Worm (Caenorhabditis elegans) whole organism, L1 larva: ENCODE results near the gene madf-11.

Experiments used
- fkh-10 ChIP-seq: sonication (generic microtip); optimal IDR thresholded peaks from 2 replicates; lab custom pipeline; 2017; ENCODE audit warnings: missing biosample characterization, missing genetic modification reagents, missing genetic modification characterization
- pqm-1 ChIP-seq: sonication (generic microtip); optimal IDR thresholded peaks from 3 replicates; lab custom pipeline; 2017; ENCODE audit warnings: missing biosample characterization, missing genetic modification characterization
- sox-4 ChIP-seq: sonication (generic microtip); optimal IDR thresholded peaks from 2 replicates; lab custom pipeline; 2016; ENCODE audit warnings: missing genetic modification characterization, missing compliant biosample characterization

ce11 chrIII:5599958-5600357 is 3.3 kb downstream of the madf-11 start, which contains the start of gene wdr-37:
- TF ChIP-seq fkh-10, result no peak
- TF ChIP-seq pqm-1 (tag; lab: Kevin White, UChicago), result no peak
- TF ChIP-seq sox-4 (tag; lab: Kevin White, UChicago), result no peak
